Worm (Caenorhabditis elegans) whole organism, midembryonic: ENCODE data around the gene C01G12.16.

Experiments used
- T22C8.4 ChIP-seq: fragments of 200-800 bp; sonication (Bioruptor generic); IDR thresholded peaks from 2 replicates; pipeline ENCODE4 v1.3.6; 2022; ENCODE audit warnings: missing genetic modification characterization, missing compliant biosample characterization
- cog-1 ChIP-seq: sonication (generic microtip); optimal IDR thresholded peaks from 2 replicates; lab custom pipeline; 2016; ENCODE audit warnings: missing genetic modification characterization, missing compliant biosample characterization
- flt-1 ChIP-seq: fragments of 200-800 bp; sonication (Bioruptor generic); IDR thresholded peaks from 2 replicates; pipeline ENCODE4 v1.3.6; 2022; ENCODE audit warnings: missing genetic modification characterization, missing compliant biosample characterization
- klf-2 ChIP-seq: fragments of 200-800 bp; sonication (Bioruptor generic); conservative IDR thresholded peaks from 2 replicates; pipeline ENCODE4 v1.3.6; 2022; ENCODE audit warnings: missing genetic modification reagents, missing genetic modification characterization, missing compliant biosample characterization
- med-1 ChIP-seq: sonication (generic microtip); optimal IDR thresholded peaks from 2 replicates; lab custom pipeline; 2017; ENCODE audit warnings: missing genetic modification characterization, mild to moderate bottlenecking, missing compliant biosample characterization, antibody characterized with exemption, missing genetic modification reagents; ENCODE audit not compliant: insufficient read depth
- ref-1 ChIP-seq: fragments of 200-800 bp; sonication (Bioruptor generic); conservative IDR thresholded peaks from 2 replicates; pipeline ENCODE4 v1.3.6; 2022; ENCODE audit warnings: missing genetic modification reagents, missing genetic modification characterization, missing compliant biosample characterization
- tab-1 ChIP-seq: fragments of 200-800 bp; sonication (Bioruptor generic); IDR thresholded peaks from 2 replicates; pipeline ENCODE4 v1.3.6; 2022; ENCODE audit warnings: missing genetic modification characterization, missing compliant biosample characterization
- ztf-23 ChIP-seq: fragments of 200-800 bp; sonication (Bioruptor generic); IDR thresholded peaks from 2 replicates; pipeline ENCODE4 v1.3.6; 2022; ENCODE audit warnings: missing genetic modification reagents, missing genetic modification characterization, missing compliant biosample characterization
- ztf-29 ChIP-seq: fragments of 200-800 bp; sonication (Bioruptor generic); IDR thresholded peaks from 2 replicates; pipeline ENCODE4 v1.3.6; 2022; ENCODE audit warnings: missing genetic modification reagents, missing genetic modification characterization, missing compliant biosample characterization

Gene C01G12.16

ce11 chrIII:4137180-4137579 is 23.9 kb upstream of the C01G12.16 start:
- no peak for TF ChIP-seq med-1 (GFP tag; lab: Kevin White, UChicago)
- TF ChIP-seq ztf-29 (GFP tag; lab: Robert Waterston, UW): no peak
- TF ChIP-seq tab-1 (GFP tag; lab: Robert Waterston, UW): no peak
- TF ChIP-seq klf-2 (GFP tag; lab: Robert Waterston, UW): no peak
- TF ChIP-seq T22C8.4: no peak
- TF ChIP-seq ref-1 (GFP tag; lab: Robert Waterston, UW): no peak
- TF ChIP-seq flt-1 (GFP tag; lab: Robert Waterston, UW): no peak
- TF ChIP-seq cog-1 (tag; lab: Kevin White, UChicago): no peak
- TF ChIP-seq ztf-23: no peak

DNA sequence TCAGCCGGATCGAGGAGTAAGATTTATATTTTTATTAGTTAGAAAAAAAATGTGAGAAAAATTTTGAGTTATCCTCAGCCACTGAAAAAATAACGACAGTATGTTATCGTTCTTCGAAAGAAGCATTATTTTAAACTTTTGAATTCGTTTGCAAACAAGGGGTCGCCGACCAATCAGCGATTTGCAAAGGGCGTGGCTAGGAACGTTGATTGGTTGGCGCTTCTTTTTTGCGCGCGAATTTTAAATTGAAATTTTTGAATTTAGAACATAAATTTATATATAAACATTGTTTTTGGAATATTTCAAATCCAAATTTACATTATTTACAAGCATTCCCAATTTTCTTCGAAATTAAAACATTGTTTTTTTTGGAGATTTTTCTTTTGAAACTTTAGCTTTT is 17.9 kb upstream of the C01G12.16 start:
- TF ChIP-seq cog-1 (tag; lab: Kevin White, UChicago) (no peak), ztf-29 (GFP tag; lab: Robert Waterston, UW) (no peak), flt-1 (GFP tag; lab: Robert Waterston, UW) (no peak)

ce11 chrIII:4150919-4151318 is 10.1 kb upstream of the C01G12.16 start:
- no peak for TF ChIP-seq cog-1 (tag; lab: Kevin White, UChicago)
- TF ChIP-seq ref-1 (GFP tag; lab: Robert Waterston, UW): no peak
- TF ChIP-seq flt-1 (GFP tag; lab: Robert Waterston, UW): no peak
- TF ChIP-seq klf-2 (GFP tag; lab: Robert Waterston, UW): no peak
- no peak for TF ChIP-seq T22C8.4
- no peak for TF ChIP-seq med-1 (GFP tag; lab: Kevin White, UChicago)
- TF ChIP-seq tab-1 (GFP tag; lab: Robert Waterston, UW): no peak
- no peak for TF ChIP-seq ztf-23
- no peak for TF ChIP-seq ztf-29 (GFP tag; lab: Robert Waterston, UW)

DNA sequence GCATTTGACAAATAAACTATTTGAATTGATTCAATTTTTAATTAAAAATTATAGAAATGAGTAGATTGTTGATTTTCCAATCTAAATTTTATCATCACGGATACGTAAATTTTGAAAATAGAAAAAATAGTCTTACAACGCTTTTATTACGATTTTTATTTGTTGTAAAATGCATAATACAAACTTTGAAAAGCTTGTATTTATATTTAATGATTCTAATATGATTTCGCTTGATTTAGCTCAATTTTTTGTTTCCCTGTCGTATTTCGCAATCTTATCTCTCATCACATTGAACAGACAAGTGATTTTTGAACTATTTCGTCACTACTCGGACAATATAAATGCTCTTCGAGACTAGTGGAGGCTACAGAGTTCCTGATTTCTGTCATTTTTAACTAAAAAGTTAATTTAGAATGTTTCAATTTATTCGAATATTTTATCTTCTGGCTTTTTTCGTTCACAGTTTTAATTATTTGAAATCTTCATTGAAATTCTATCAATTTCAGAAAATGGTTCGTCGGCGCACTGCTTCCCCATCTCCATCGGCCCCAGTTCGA is 9.4 kb upstream of the C01G12.16 start, which contains the start of the genes wht-3 and har-1:
wht-3 (minus strand) TSS at position 51 of the 557 bp plus-strand sequence.
har-1 (plus strand) TSS at position 507 of the 557 bp plus-strand sequence.
- no peak for TF ChIP-seq ztf-23
- no peak for TF ChIP-seq tab-1 (GFP tag; lab: Robert Waterston, UW)
- no peak for TF ChIP-seq med-1 (GFP tag; lab: Kevin White, UChicago)
- no peak for TF ChIP-seq klf-2 (GFP tag; lab: Robert Waterston, UW)
- TF ChIP-seq flt-1 (GFP tag; lab: Robert Waterston, UW): no peak
- TF ChIP-seq cog-1 (tag; lab: Kevin White, UChicago): no peak
- no peak for TF ChIP-seq T22C8.4
- no peak for TF ChIP-seq ref-1 (GFP tag; lab: Robert Waterston, UW)
- no peak for TF ChIP-seq ztf-29 (GFP tag; lab: Robert Waterston, UW)

ce11 chrIII:4152309-4152708 is 8.7 kb upstream of the C01G12.16 start:
- TF ChIP-seq med-1 (GFP tag; lab: Kevin White, UChicago): no peak
- TF ChIP-seq klf-2 (GFP tag; lab: Robert Waterston, UW): no peak
- TF ChIP-seq cog-1 (tag; lab: Kevin White, UChicago): no peak
- TF ChIP-seq ztf-29 (GFP tag; lab: Robert Waterston, UW): no peak
- TF ChIP-seq T22C8.4: no peak
- TF ChIP-seq ref-1 (GFP tag; lab: Robert Waterston, UW): no peak
- no peak for TF ChIP-seq ztf-23
- TF ChIP-seq tab-1 (GFP tag; lab: Robert Waterston, UW): no peak
- TF ChIP-seq flt-1 (GFP tag; lab: Robert Waterston, UW): no peak

DNA sequence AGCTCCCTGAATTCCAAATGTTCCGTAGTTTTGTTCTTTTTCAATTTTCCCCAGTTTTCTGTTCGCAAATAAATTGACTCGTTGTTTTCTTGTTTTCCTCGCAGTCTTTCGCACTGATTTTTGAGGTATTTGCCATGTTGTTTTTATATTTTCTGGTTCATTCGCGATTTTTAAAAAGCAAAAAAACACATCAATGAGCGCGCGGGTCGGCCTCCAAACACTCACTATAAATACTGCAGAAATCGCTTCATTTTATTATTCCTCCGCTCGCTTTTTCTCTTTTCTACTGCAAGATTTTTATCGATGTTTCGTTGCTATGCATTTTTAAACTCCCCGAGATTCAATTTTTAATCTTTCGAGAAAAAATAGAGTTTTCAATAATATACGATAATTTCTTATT is 8.2 kb upstream of the C01G12.16 start:
- TF ChIP-seq klf-2 (GFP tag; lab: Robert Waterston, UW): no peak
- TF ChIP-seq flt-1 (GFP tag; lab: Robert Waterston, UW): no peak
- no peak for TF ChIP-seq ref-1 (GFP tag; lab: Robert Waterston, UW)
- TF ChIP-seq med-1 (GFP tag; lab: Kevin White, UChicago): no peak
- no peak for TF ChIP-seq ztf-29 (GFP tag; lab: Robert Waterston, UW)
- TF ChIP-seq T22C8.4: no peak
- no peak for TF ChIP-seq tab-1 (GFP tag; lab: Robert Waterston, UW)
- TF ChIP-seq cog-1 (tag; lab: Kevin White, UChicago): no peak
- no peak for TF ChIP-seq ztf-23

DNA sequence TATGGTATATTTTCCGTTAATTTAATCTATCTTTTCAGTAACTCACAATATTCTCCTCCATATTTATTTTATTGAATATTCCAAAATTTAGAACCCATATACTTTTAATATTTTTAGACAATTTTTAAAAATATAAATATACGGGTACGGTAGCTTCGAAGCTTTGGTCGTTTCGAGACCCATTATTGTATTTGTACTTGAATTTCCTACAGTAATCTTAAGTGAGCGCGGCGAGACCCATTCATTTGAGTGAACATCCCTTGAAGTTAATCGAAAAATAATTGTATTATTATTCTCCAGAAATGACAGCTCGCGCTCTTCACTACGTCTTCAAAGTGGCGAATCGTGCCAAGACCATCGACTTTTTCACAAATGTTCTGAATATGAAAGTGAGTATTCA is 7.7 kb upstream of the C01G12.16 start, which contains the start of gene glod-4:
glod-4 (plus strand) TSS at position 301 of the 400 bp plus-strand sequence.
- TF ChIP-seq ref-1 (GFP tag; lab: Robert Waterston, UW): no peak

- TF ChIP-seq tab-1 (GFP tag; lab: Robert Waterston, UW) (no peak), flt-1 (GFP tag; lab: Robert Waterston, UW) (no peak), ztf-23 (no peak), ref-1 (GFP tag; lab: Robert Waterston, UW) (no peak), med-1 (GFP tag; lab: Kevin White, UChicago) (no peak), T22C8.4 (no peak), cog-1 (tag; lab: Kevin White, UChicago) (no peak), klf-2 (GFP tag; lab: Robert Waterston, UW) (no peak), ztf-29 (GFP tag; lab: Robert Waterston, UW) (no peak)
Observed at ce11 chrIII:4157298-4157697, 3.7 kb upstream of the C01G12.16 start, which contains the start of gene C16C10.9. C16C10.9 (minus strand) TSS chrIII:4157398.

- no peak for TF ChIP-seq ztf-23
- no peak for TF ChIP-seq tab-1 (GFP tag; lab: Robert Waterston, UW)
- TF ChIP-seq ztf-29 (GFP tag; lab: Robert Waterston, UW): no peak
- no peak for TF ChIP-seq flt-1 (GFP tag; lab: Robert Waterston, UW)
- no peak for TF ChIP-seq klf-2 (GFP tag; lab: Robert Waterston, UW)
- no peak for TF ChIP-seq T22C8.4
- no peak for TF ChIP-seq med-1 (GFP tag; lab: Kevin White, UChicago)
Observed at ce11 chrIII:4164071-4164470, 3.0 kb downstream of the C01G12.16 start, which contains the start of gene C16C10.8. C16C10.8 (minus strand) TSS chrIII:4164171.
